Fruit fly (Drosophila melanogaster) whole organism: ENCODE data around the gene CG14036.
A peak's percentile ranks its signal among the peaks of the same experiment; 100 is the strongest.

Experiments
- CG8478 ChIP-seq: fragments of >200 bp; optimal IDR thresholded peaks from 2 replicates; lab custom pipeline; 2018; ENCODE audit warnings: inconsistent platforms
- Dll ChIP-seq: fragments of >200 bp; optimal IDR thresholded peaks from 2 replicates; lab custom pipeline; 2017
- EcR ChIP-seq, 2 experiments: fragments of >200 bp; optimal IDR thresholded peaks; 2 replicates each; lab custom pipeline; 2017; ENCODE audit warnings: missing biosample characterization in 2 of 2, missing genetic modification characterization in 2 of 2, missing genetic modification reagents in 2 of 2
- pan ChIP-seq: fragments of >200 bp; optimal IDR thresholded peaks from 2 replicates; lab custom pipeline; 2017
- psq ChIP-seq: fragments of >200 bp; optimal IDR thresholded peaks from 2 replicates; lab custom pipeline; 2017
- usp ChIP-seq: fragments of >200 bp; optimal IDR thresholded peaks from 2 replicates; lab custom pipeline; 2017; ENCODE audit warnings: missing biosample characterization, missing genetic modification characterization, mixed read lengths

The CG14036 gene

DNA sequence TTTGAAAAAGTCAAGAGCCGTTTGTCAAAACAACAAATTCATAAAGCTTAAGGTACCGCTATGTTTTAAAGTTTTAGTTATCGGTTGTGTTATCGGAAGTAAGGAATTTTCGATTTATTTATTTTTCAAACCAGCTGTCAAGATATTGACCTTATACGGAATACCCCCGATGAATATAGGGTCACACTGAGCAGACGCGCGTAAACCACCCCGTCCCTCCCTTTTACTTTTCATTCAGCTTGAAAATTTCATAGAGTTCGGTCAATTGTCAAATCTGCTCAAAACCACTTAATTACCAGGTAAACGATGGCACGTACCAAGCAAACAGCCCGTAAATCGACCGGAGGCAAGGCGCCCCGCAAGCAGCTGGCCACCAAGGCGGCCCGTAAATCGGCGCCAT lies at the start of gene CG14036, which contains the start of gene His3.3A:
CG14036 (minus strand) TSS at position 64 of the 400 bp plus-strand sequence.
His3.3A (plus strand) TSS at position 106 of the 400 bp plus-strand sequence.
- TF ChIP-seq psq (lab: Kevin White, UChicago) (no peak), usp (GFP tag; lab: Kevin White, UChicago) (no peak), EcR (GFP tag; optimal IDR thresholded peaks at IDR 0.05; lab: Kevin White, UChicago) (no peak), pan (lab: Kevin White, UChicago) (no peak), Dll (lab: Kevin White, UChicago) (no peak), CG8478 (no peak)

DNA sequence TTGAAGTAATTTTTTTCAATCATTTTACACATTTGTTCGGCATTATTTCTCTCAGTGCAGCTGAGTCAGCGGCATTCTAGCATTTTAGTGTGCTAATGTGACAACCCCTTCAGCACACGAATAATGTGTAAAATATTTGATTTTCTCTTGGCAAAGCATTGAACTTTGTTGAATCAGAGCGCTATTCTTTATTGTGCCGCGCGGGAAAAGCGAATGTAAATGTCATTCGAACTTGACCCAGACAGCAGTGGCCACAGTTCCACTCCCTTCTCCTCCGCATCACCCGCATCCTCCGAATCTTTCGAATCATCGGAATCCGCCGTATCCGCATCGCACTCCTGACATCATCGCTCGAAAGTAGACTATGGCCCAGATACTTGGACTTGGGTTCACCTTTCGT lies 48.9 kb upstream of the CG14036 start:
- TF ChIP-seq psq (lab: Kevin White, UChicago) (no peak), pan (lab: Kevin White, UChicago) (no peak), usp (GFP tag; lab: Kevin White, UChicago) (no peak), CG8478 (no peak), EcR (GFP tag; optimal IDR thresholded peaks at IDR 0.05; lab: Kevin White, UChicago) (no peak), Dll (lab: Kevin White, UChicago) (no peak)

DNA sequence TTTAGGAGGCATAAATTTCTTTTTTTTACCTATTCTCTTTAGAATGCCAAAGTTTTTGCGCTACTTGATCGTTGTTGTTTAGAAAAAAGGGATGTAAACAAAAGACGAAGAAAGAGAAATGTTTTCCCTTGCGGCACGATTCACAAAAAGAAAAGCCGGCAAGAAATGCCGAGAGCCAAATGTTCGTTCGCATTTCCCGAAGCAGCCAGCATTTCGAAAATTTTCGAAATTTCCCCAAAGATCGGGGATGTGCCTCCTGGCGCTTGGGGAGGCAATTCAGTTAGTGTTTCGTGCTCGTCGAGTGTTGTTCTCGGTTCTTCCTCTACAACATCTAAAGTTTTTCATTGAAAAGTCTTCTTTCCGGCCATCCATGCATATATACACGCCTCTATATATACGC lies 45.8 kb upstream of the CG14036 start, which contains the start of gene Msp300:
Msp300 (plus strand) TSS at position 301 of the 400 bp plus-strand sequence.
- no peak for TF ChIP-seq EcR (GFP tag; optimal IDR thresholded peaks at IDR 0.05; lab: Kevin White, UChicago)
- no peak for TF ChIP-seq pan (lab: Kevin White, UChicago)
- TF ChIP-seq Dll (lab: Kevin White, UChicago): no peak
- TF ChIP-seq usp (GFP tag; lab: Kevin White, UChicago): no peak
- no peak for TF ChIP-seq psq (lab: Kevin White, UChicago)
- TF ChIP-seq CG8478: no peak

DNA sequence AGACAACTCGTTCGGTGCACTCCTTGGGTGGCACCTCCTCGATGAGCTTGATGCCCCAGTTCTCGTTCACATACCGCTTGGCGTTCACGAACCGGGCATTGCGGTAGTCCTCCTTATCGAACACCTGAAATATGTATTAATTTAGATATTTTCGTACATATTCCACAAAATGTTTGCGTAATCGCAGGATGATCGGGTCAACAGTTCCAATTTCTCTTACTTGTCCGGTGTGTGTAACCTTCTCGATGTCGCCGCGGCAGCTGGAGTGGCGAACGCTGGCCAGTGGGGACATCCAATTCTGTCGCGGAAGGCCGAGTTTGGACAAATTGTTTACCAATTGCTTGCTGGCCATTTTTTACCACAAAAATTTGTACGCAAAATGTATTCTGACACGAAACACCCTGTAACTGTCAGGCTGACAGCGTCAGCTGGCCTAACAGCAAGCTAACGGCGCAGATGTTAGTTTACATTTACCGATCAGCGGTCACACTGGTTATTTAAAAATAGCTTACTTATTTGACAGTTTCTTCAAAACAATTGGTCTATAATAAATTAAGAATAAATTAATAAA lies 45.1 kb upstream of the CG14036 start, which contains the start of gene ND-13A:
ND-13A (minus strand) TSS at position 499 of the 571 bp plus-strand sequence.
- TF ChIP-seq usp (GFP tag; lab: Kevin White, UChicago) (no peak), Dll (lab: Kevin White, UChicago) (no peak), EcR (GFP tag; optimal IDR thresholded peaks at IDR 0.05; lab: Kevin White, UChicago) (no peak), pan (lab: Kevin White, UChicago) (no peak), psq (lab: Kevin White, UChicago) (no peak), CG8478 (no peak)

DNA sequence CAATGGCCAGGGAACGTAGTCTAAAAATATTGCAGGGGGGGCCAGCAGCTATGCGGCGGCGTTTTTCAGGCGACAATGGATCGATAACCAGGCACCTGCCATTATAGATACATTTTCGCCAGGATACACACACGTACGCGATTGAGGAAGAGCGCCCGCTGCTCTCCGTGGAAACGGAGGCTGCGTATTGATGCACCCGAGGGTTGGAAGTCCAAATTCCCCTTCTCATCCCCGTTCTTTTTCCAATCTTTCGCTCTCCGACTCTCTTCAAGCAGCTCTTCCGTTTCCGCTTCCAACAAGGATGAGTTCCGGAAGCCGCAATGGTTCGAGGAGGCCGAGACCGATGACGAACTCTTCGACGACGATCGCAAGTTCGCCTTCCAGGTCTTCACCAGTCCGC lies 41.9 kb upstream of the CG14036 start:
- TF ChIP-seq usp (GFP tag; lab: Kevin White, UChicago): no peak
- no peak for TF ChIP-seq psq (lab: Kevin White, UChicago)
- TF ChIP-seq Dll (lab: Kevin White, UChicago): no peak
- TF ChIP-seq pan (lab: Kevin White, UChicago): no peak
- TF ChIP-seq CG8478: no peak
- no peak for TF ChIP-seq EcR (GFP tag; optimal IDR thresholded peaks at IDR 0.05; lab: Kevin White, UChicago)

DNA sequence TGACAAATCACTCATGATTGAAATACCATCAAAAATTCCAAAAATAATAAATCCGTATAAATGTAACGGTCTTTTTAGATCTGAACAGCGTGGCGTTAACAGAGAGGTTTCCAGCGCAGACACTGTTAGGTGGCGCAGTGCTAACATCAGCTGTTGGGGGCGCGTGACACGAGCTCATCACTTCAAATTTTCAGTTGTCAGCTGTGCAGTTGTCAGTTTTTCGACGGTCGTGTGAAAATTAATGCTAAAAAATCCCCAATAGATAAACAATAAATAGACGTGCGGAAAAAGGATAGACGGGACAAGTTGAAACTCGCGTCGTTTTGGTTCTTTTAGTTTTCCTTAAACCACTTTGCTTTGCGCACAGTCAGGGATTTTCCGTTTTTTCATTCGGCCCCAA lies 41.4 kb upstream of the CG14036 start, which contains the start of gene CG4230:
CG4230 (plus strand) TSS at position 6 of the 400 bp plus-strand sequence.
- TF ChIP-seq usp (GFP tag; lab: Kevin White, UChicago) (no peak), pan (lab: Kevin White, UChicago) (no peak), psq (lab: Kevin White, UChicago) (no peak), EcR (GFP tag; optimal IDR thresholded peaks at IDR 0.05; lab: Kevin White, UChicago) (no peak), Dll (lab: Kevin White, UChicago) (no peak), CG8478 (no peak)

DNA sequence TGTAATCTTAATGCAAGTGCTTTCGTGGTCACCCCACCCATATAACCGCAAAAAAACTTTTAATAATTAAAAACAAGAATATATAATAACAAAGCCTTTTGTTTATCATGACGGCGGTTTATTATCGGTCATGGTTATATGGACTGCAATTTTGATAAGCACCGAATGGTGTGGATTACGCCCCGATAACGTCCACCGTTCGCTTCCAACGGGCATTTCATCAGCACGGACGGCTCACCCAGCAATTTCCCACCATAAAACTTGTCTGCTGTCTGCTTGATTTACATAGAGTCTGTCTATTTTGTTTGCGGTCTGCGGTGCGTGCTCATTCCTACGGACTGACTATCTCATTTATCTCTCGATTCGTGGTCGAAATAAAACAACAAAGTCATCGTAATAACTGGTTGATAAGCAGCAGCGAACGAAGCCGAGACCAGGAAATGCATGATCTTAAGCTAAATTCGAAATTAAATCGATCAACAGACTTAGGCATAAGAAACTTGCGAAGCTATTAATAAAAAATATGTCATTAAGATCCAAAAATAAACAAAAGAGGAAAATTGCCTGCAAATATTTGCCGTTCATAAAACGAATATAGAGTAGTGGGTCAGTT lies 40.6 kb upstream of the CG14036 start:
- no peak for TF ChIP-seq EcR (GFP tag; optimal IDR thresholded peaks at IDR 0.05; lab: Kevin White, UChicago)
- TF ChIP-seq psq (lab: Kevin White, UChicago): no peak
- no peak for TF ChIP-seq usp (GFP tag; lab: Kevin White, UChicago)
- no peak for TF ChIP-seq Dll (lab: Kevin White, UChicago)
- TF ChIP-seq pan (lab: Kevin White, UChicago): no peak

DNA sequence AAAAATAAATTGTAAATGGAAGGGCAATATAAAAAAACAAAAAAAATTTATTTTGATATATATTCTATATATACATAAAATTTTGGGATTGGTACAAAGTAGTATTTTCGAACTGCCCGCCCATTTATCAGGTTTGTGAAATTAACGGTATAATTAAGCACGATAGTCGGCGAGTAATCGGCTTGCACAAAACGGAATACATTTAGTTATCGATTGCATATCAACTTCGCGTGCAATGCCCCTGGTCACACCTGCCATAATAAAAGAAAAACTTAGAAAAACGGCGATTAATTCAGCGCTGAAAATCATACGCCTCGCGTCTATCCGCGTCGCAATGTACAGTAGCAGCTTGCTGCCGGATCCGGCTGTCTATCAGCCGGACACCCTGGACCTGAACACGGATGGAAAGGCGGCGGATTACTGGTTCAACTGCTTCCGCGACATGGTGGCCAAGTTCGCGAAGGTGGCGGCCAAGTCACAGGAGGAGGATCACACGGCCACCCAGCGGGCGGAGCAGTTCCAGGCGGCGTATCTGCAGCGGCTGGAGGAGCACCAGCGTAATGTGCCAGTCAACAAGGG lies 39.0 kb upstream of the CG14036 start, which contains the start of gene CG5828:
CG5828 (plus strand) TSS at position 205 of the 579 bp plus-strand sequence.
- TF ChIP-seq psq (lab: Kevin White, UChicago) (no peak), EcR (GFP tag; optimal IDR thresholded peaks at IDR 0.05; lab: Kevin White, UChicago) (no peak), Dll (lab: Kevin White, UChicago) (no peak), pan (lab: Kevin White, UChicago) (no peak), usp (GFP tag; lab: Kevin White, UChicago) (no peak), CG8478 (no peak)

DNA sequence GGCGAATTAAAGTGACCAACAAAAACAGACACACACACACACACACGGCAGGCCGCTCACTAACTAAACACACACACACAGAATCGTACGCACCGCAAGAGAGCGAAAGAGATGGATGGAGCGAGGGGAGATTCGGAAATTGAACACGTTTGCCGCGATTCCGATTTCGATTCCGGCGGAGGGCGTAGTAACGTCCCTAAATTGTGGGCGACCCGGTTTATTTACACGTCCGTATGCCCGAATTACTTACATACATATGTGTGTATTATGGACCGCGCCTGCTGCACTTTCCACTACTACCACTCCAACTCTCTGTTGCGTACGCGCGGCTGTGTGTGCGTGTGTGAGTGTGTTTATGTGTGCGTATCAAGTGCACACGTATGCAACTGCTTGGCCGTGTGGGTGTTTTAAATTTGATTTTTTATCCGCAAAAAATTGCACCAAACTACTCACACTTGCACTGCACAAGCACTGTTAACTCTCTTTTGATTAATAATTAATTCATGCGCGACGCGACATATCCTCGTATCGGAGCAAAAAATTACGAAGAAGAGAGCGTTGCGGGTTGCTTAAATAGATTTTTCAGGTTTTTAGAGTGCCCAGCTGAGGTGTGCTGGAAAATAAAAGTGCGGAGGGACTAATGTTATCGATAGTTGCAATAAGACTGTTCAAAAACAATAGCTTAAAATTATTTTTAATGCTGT lies 38.3 kb upstream of the CG14036 start, which contains the start of gene Pgant5:
Pgant5 (minus strand) TSS at position 601 of the 704 bp plus-strand sequence.
- TF ChIP-seq CG8478 (peak; percentile 92), Dll (lab: Kevin White, UChicago) (no peak)

DNA sequence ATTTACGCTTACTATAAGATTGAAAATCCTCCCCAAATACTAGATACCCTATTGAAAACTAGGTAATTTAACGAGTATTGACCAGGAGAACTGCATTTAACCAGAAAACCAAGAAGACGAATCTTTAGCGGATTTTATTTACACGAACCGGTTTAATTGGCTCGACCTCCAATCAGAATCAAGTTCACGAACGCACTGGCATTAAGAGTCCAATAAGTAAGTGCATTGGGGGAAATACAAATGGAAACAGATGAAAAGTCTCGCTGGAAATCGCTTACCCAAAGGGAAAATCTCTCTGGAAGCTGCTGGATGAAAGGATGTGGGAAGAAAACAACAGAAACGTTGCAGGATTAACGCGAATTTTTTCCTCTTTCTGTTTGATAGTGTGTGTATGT lies 37.8 kb upstream of the CG14036 start:
- TF ChIP-seq CG8478 (no peak), usp (GFP tag; lab: Kevin White, UChicago) (no peak), Dll (lab: Kevin White, UChicago) (no peak), EcR (GFP tag; optimal IDR thresholded peaks at IDR 0.05; lab: Kevin White, UChicago) (no peak), pan (lab: Kevin White, UChicago) (no peak), psq (lab: Kevin White, UChicago) (no peak)

DNA sequence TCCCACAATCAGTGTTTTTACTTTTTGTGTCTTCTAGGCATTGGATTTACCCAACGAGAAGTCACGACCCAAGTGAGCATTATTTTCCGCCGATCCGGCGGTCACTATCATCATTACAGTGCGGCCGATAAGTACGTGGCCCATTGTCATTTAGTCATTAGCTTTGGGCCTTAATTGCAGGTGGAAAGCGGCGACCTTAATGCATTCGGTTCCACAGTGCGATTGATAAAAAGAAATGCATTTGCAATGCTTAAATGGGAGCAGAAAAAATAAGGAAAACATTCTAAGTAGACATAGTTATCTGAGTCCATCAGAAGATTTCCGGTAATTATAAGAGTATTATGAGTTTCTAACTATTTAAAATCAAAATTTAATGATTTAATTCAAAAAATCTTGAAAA lies 37.3 kb upstream of the CG14036 start:
- TF ChIP-seq EcR (GFP tag; optimal IDR thresholded peaks at IDR 0.05; lab: Kevin White, UChicago): no peak
- no peak for TF ChIP-seq psq (lab: Kevin White, UChicago)
- TF ChIP-seq pan (lab: Kevin White, UChicago): no peak
